Worm (Caenorhabditis elegans) whole organism, mixed stage, embryonic: Measurements from ENCODE around the gene Y17G9B.11.

ENCODE experiments used
- M03D4.4 ChIP-seq: sonication (generic microtip); optimal IDR thresholded peaks from 2 replicates; lab custom pipeline; 2017; ENCODE audit warnings: mild to moderate bottlenecking, missing genetic modification characterization, missing compliant biosample characterization
- bed-3 ChIP-seq: fragments of 200-800 bp; sonication (Bioruptor generic); optimal IDR thresholded peaks from 3 replicates; lab custom pipeline; 2018; ENCODE audit warnings: mild to moderate bottlenecking, missing genetic modification characterization, moderate library complexity, missing compliant biosample characterization
- blmp-1 ChIP-seq: fragments of 150-350 bp; optimal IDR thresholded peaks from 2 replicates; lab custom pipeline; 2014; ENCODE audit warnings: missing biosample characterization, missing genetic modification characterization
- ceh-39 ChIP-seq: fragments of 150-350 bp; optimal IDR thresholded peaks from 2 replicates; lab custom pipeline; 2014; ENCODE audit warnings: missing biosample characterization, missing genetic modification characterization
- ceh-43 ChIP-seq: fragments of 200-800 bp; sonication (Bioruptor generic); optimal IDR thresholded peaks from 2 replicates; lab custom pipeline; 2018; ENCODE audit warnings: mild to moderate bottlenecking, missing genetic modification characterization, moderate library complexity, missing compliant biosample characterization
- ceh-83 ChIP-seq: fragments of 200-800 bp; sonication (Bioruptor generic); optimal IDR thresholded peaks from 2 replicates; lab custom pipeline; 2018; ENCODE audit warnings: mild to moderate bottlenecking, missing genetic modification characterization, missing compliant biosample characterization
- ces-1 ChIP-seq: fragments of 150-350 bp; optimal IDR thresholded peaks from 2 replicates; lab custom pipeline; 2014; ENCODE audit warnings: missing biosample characterization, missing genetic modification reagents, missing genetic modification characterization
- cnd-1 ChIP-seq: fragments of 200-800 bp; sonication (Bioruptor generic); optimal IDR thresholded peaks from 2 replicates; lab custom pipeline; 2018; ENCODE audit warnings: mild to moderate bottlenecking, missing genetic modification characterization, missing compliant biosample characterization
- drap-1 ChIP-seq: fragments of 200-800 bp; sonication (Bioruptor generic); optimal IDR thresholded peaks from 3 replicates; lab custom pipeline; 2018; ENCODE audit warnings: mild to moderate bottlenecking, missing genetic modification characterization, missing compliant biosample characterization
- elt-1 ChIP-seq: sonication (generic microtip); optimal IDR thresholded peaks from 2 replicates; lab custom pipeline; 2017; ENCODE audit warnings: missing genetic modification characterization, mild to moderate bottlenecking, missing compliant biosample characterization, antibody characterized with exemption, moderate library complexity, borderline replicate concordance; ENCODE audit not compliant: insufficient read depth
- elt-3 ChIP-seq: fragments of 150-350 bp; optimal IDR thresholded peaks from 2 replicates; lab custom pipeline; 2014; ENCODE audit warnings: missing biosample characterization, missing genetic modification characterization
- flh-1 ChIP-seq: fragments of 200-800 bp; sonication (Bioruptor generic); optimal IDR thresholded peaks from 2 replicates; lab custom pipeline; 2018; ENCODE audit warnings: mild to moderate bottlenecking, missing genetic modification characterization, moderate library complexity, missing compliant biosample characterization
- ham-2 ChIP-seq: fragments of 200-800 bp; sonication (Bioruptor generic); optimal IDR thresholded peaks from 2 replicates; lab custom pipeline; 2018; ENCODE audit warnings: mild to moderate bottlenecking, missing genetic modification characterization, missing compliant biosample characterization
- hlh-1 ChIP-seq: fragments of 150-350 bp; optimal IDR thresholded peaks from 2 replicates; lab custom pipeline; 2014; ENCODE audit warnings: missing biosample characterization, missing genetic modification reagents, missing genetic modification characterization
- lin-13 ChIP-seq: fragments of 150-350 bp; optimal IDR thresholded peaks from 2 replicates; lab custom pipeline; 2014; ENCODE audit warnings: missing biosample characterization, missing genetic modification characterization
- lsy-2 ChIP-seq: fragments of 150-350 bp; optimal IDR thresholded peaks from 2 replicates; lab custom pipeline; 2014; ENCODE audit warnings: missing biosample characterization, missing genetic modification characterization
- mab-5 ChIP-seq: fragments of 150-350 bp; optimal IDR thresholded peaks from 2 replicates; lab custom pipeline; 2014; ENCODE audit warnings: missing biosample characterization, missing genetic modification characterization
- mep-1 ChIP-seq: fragments of 150-350 bp; optimal IDR thresholded peaks from 2 replicates; lab custom pipeline; 2017; ENCODE audit warnings: missing biosample characterization, missing genetic modification reagents, missing genetic modification characterization, inconsistent platforms
- nhr-12 ChIP-seq: fragments of 150-350 bp; optimal IDR thresholded peaks from 2 replicates; lab custom pipeline; 2014; ENCODE audit warnings: missing biosample characterization, missing genetic modification characterization
- nhr-2 ChIP-seq: fragments of 150-350 bp; optimal IDR thresholded peaks from 2 replicates; lab custom pipeline; 2014; ENCODE audit warnings: missing biosample characterization, missing genetic modification characterization
- nhr-237 ChIP-seq: fragments of 150-350 bp; optimal IDR thresholded peaks from 2 replicates; lab custom pipeline; 2014; ENCODE audit warnings: missing biosample characterization, missing genetic modification characterization
- nhr-28 ChIP-seq: fragments of 150-350 bp; optimal IDR thresholded peaks from 2 replicates; lab custom pipeline; 2014; ENCODE audit warnings: missing biosample characterization, missing genetic modification characterization
- nhr-76 ChIP-seq: sonication (generic microtip); optimal IDR thresholded peaks from 2 replicates; lab custom pipeline; 2017; ENCODE audit warnings: missing biosample characterization, missing genetic modification characterization
- pha-4 ChIP-seq: fragments of 150-350 bp; optimal IDR thresholded peaks from 2 replicates; lab custom pipeline; 2018; ENCODE audit warnings: missing biosample characterization, missing genetic modification reagents, missing genetic modification characterization
- sem-2 ChIP-seq: fragments of 200-800 bp; sonication (Bioruptor generic); optimal IDR thresholded peaks from 2 replicates; lab custom pipeline; 2018; ENCODE audit warnings: mild to moderate bottlenecking, missing genetic modification characterization, missing compliant biosample characterization
- snpc-4 ChIP-seq: fragments of 150-350 bp; optimal IDR thresholded peaks from 2 replicates; lab custom pipeline; 2014; ENCODE audit warnings: missing biosample characterization, missing genetic modification characterization
- sptf-1 ChIP-seq: sonication (generic microtip); optimal IDR thresholded peaks from 2 replicates; lab custom pipeline; 2017; ENCODE audit warnings: mild to moderate bottlenecking, missing genetic modification characterization, moderate library complexity, missing compliant biosample characterization
- tbx-8 ChIP-seq: fragments of 200-800 bp; sonication (Bioruptor generic); optimal IDR thresholded peaks from 2 replicates; lab custom pipeline; 2018; ENCODE audit warnings: mild to moderate bottlenecking, missing genetic modification characterization, moderate library complexity, missing compliant biosample characterization
- unc-39 ChIP-seq: fragments of 150-350 bp; optimal IDR thresholded peaks from 2 replicates; lab custom pipeline; 2014; ENCODE audit warnings: missing biosample characterization, missing genetic modification characterization
- unc-62 ChIP-seq: fragments of 150-350 bp; optimal IDR thresholded peaks from 2 replicates; lab custom pipeline; 2014; ENCODE audit warnings: missing biosample characterization, missing genetic modification reagents, missing genetic modification characterization
- zip-8 ChIP-seq: fragments of 150-350 bp; optimal IDR thresholded peaks from 2 replicates; lab custom pipeline; 2014; ENCODE audit warnings: missing biosample characterization, missing genetic modification characterization
- ztf-11 ChIP-seq: fragments of 150-350 bp; optimal IDR thresholded peaks from 2 replicates; lab custom pipeline; 2014; ENCODE audit warnings: missing biosample characterization, missing genetic modification characterization

Gene Y17G9B.11

ce11 chrIV:4760378-4761084 is 4.1 kb downstream of the Y17G9B.11 start, which contains the start of the genes memi-1 and cyp-31A3:
Gene memi-1, minus strand, starts transcription at chrIV:4760428.
Gene cyp-31A3, plus strand, starts transcription at chrIV:4761049.
- no peak for TF ChIP-seq nhr-2 (tag; lab: Kevin White, UChicago)
- no peak for TF ChIP-seq mab-5 (tag; lab: Kevin White, UChicago)

ce11 chrIV:4762990-4763545 is 6.7 kb downstream of the Y17G9B.11 start:
- peak; percentile 4 for TF ChIP-seq lsy-2

- TF ChIP-seq elt-1 (tag; lab: Kevin White, UChicago) (no peak), ham-2 (GFP tag; lab: Kevin White, UChicago) (no peak), unc-62 (GFP tag; lab: Kevin White, UChicago) (no peak), lsy-2 (no peak), elt-3 (tag; lab: Kevin White, UChicago) (no peak), nhr-76 (no peak), hlh-1 (no peak)
Measured at ce11 chrIV:4763844-4764243, 7.4 kb downstream of the Y17G9B.11 start, which contains the start of gene Y17G9B.2. Gene Y17G9B.2, plus strand, starts transcription at chrIV:4764144.

ce11 chrIV:4764422-4764821 is 8.0 kb downstream of the Y17G9B.11 start, which contains the start of gene npp-26:
Gene npp-26, plus strand, starts transcription at chrIV:4764722.
- TF ChIP-seq drap-1 (no peak), mab-5 (tag; lab: Kevin White, UChicago) (no peak), nhr-2 (tag; lab: Kevin White, UChicago) (no peak), lsy-2 (no peak), M03D4.4 (tag; lab: Kevin White, UChicago) (no peak), unc-62 (GFP tag; lab: Kevin White, UChicago) (no peak), ceh-43 (no peak), sptf-1 (tag; lab: Kevin White, UChicago) (no peak), unc-39 (tag; lab: Kevin White, UChicago) (no peak), nhr-76 (no peak), ceh-39 (no peak), pha-4 (tag; lab: Kevin White, UChicago) (no peak)

- TF ChIP-seq unc-39 (tag; lab: Kevin White, UChicago): no peak
- no peak for TF ChIP-seq ces-1 (GFP tag; lab: Kevin White, UChicago)
- no peak for TF ChIP-seq drap-1
- TF ChIP-seq M03D4.4 (tag; lab: Kevin White, UChicago): no peak
- TF ChIP-seq mep-1 (tag; lab: Kevin White, UChicago): no peak
- TF ChIP-seq elt-3 (tag; lab: Kevin White, UChicago): no peak
- no peak for TF ChIP-seq lin-13
- TF ChIP-seq sptf-1 (tag; lab: Kevin White, UChicago): no peak
- no peak for TF ChIP-seq ham-2 (GFP tag; lab: Kevin White, UChicago)
- no peak for TF ChIP-seq nhr-28 (tag; lab: Kevin White, UChicago)
- no peak for TF ChIP-seq elt-1 (tag; lab: Kevin White, UChicago)
- TF ChIP-seq nhr-76: no peak
- no peak for TF ChIP-seq tbx-8
- TF ChIP-seq flh-1 (GFP tag; lab: Kevin White, UChicago): no peak
- TF ChIP-seq lsy-2: no peak
- TF ChIP-seq nhr-12: no peak
- TF ChIP-seq bed-3 (GFP tag; lab: Kevin White, UChicago): no peak
- no peak for TF ChIP-seq snpc-4 (tag; lab: Kevin White, UChicago)
- TF ChIP-seq, all 35 proteins: peak for 0
Measured at ce11 chrIV:4771792-4772191, 15.4 kb downstream of the Y17G9B.11 start, which contains the start of gene R11E3.2. Gene R11E3.2, plus strand, starts transcription at chrIV:4772092.

ce11 chrIV:4776001-4776400 is 19.6 kb downstream of the Y17G9B.11 start, which contains the start of gene R11E3.19:
Gene R11E3.19, minus strand, starts transcription at chrIV:4776101.
- TF ChIP-seq ceh-83 (GFP tag; lab: Kevin White, UChicago) (no peak), zip-8 (tag; lab: Kevin White, UChicago) (no peak), snpc-4 (tag; lab: Kevin White, UChicago) (no peak), flh-1 (GFP tag; lab: Kevin White, UChicago) (no peak), nhr-28 (tag; lab: Kevin White, UChicago) (no peak), M03D4.4 (tag; lab: Kevin White, UChicago) (no peak), tbx-8 (no peak), ham-2 (GFP tag; lab: Kevin White, UChicago) (no peak), ztf-11 (tag; lab: Kevin White, UChicago) (no peak), elt-3 (tag; lab: Kevin White, UChicago) (no peak), nhr-237 (tag; lab: Kevin White, UChicago) (no peak), cnd-1 (tag; lab: Kevin White, UChicago) (no peak), ces-1 (GFP tag; lab: Kevin White, UChicago) (no peak), blmp-1 (tag; lab: Kevin White, UChicago) (no peak), unc-39 (tag; lab: Kevin White, UChicago) (no peak), ceh-39 (no peak), sem-2 (GFP tag; lab: Kevin White, UChicago) (no peak), mep-1 (tag; lab: Kevin White, UChicago) (no peak)
